Fruit fly (Drosophila melanogaster) whole organism, embryonic: ENCODE measurements around the gene CNPYb.

Source experiments
- ATbp ChIP-seq: fragments of 200-800 bp; sonication (Bioruptor generic); optimal IDR thresholded peaks from 2 replicates; lab custom pipeline; 2017; ENCODE audit warnings: missing biosample characterization, mild to moderate bottlenecking, missing genetic modification characterization, missing genetic modification reagents
- Awh ChIP-seq: fragments of 200-800 bp; sonication (Bioruptor generic); IDR thresholded peaks from 2 replicates; pipeline ENCODE4, ENCODE4 v1.3.6; 2022; ENCODE audit warnings: missing biosample characterization, missing genetic modification characterization
- B-H2 ChIP-seq: fragments of 200-800 bp; sonication (Bioruptor generic); optimal IDR thresholded peaks from 2 replicates; lab custom pipeline; 2018; ENCODE audit warnings: missing biosample characterization, mild to moderate bottlenecking, missing genetic modification characterization
- Bgb ChIP-seq: fragments of 200-800 bp; sonication (Bioruptor generic); IDR thresholded peaks from 2 replicates; pipeline ENCODE4 v1.3.6; 2022; ENCODE audit warnings: missing biosample characterization, missing genetic modification characterization; ENCODE audit not compliant: partially characterized antibody
- BtbVII ChIP-seq: fragments of 200-800 bp; sonication (Bioruptor generic); optimal IDR thresholded peaks from 3 replicates; lab custom pipeline; 2017; ENCODE audit warnings: missing biosample characterization, mild to moderate bottlenecking, missing genetic modification characterization
- CG11723 ChIP-seq: fragments of 200-800 bp; sonication (Bioruptor generic); optimal IDR thresholded peaks from 2 replicates; lab custom pipeline; 2017; ENCODE audit warnings: missing biosample characterization, mild to moderate bottlenecking, missing genetic modification characterization
- CG13775 ChIP-seq: fragments of 200-800 bp; sonication (Bioruptor generic); optimal IDR thresholded peaks from 3 replicates; lab custom pipeline; 2017; ENCODE audit warnings: missing biosample characterization, mild to moderate bottlenecking, missing genetic modification characterization
- CG15479 ChIP-seq: fragments of 200-800 bp; sonication (Bioruptor generic); optimal IDR thresholded peaks from 3 replicates; lab custom pipeline; 2019; ENCODE audit warnings: missing biosample characterization, mild to moderate bottlenecking, missing genetic modification characterization, moderate library complexity
- CG17361 ChIP-seq: fragments of 200-800 bp; sonication (Bioruptor generic); IDR thresholded peaks from 3 replicates; pipeline ENCODE4 v1.3.6; 2022; ENCODE audit warnings: missing biosample characterization, missing genetic modification characterization
- CG31365 ChIP-seq: fragments of 200-800 bp; sonication (Bioruptor generic); optimal IDR thresholded peaks from 2 replicates; lab custom pipeline; 2018; ENCODE audit warnings: missing biosample characterization, mild to moderate bottlenecking, missing genetic modification characterization
- CG32532 ChIP-seq: fragments of 200-800 bp; sonication (Bioruptor generic); IDR thresholded peaks from 2 replicates; pipeline ENCODE4 v1.3.6; 2022; ENCODE audit warnings: missing biosample characterization, missing genetic modification characterization
- CG6813 ChIP-seq: fragments of 200-800 bp; sonication (Bioruptor generic); optimal IDR thresholded peaks from 2 replicates; lab custom pipeline; 2017; ENCODE audit warnings: missing biosample characterization, missing genetic modification characterization, mild to moderate bottlenecking, moderate library complexity, missing genetic modification reagents
- CG8290 ChIP-seq, 3 experiments: fragments of 200-800 bp; sonication (Bioruptor generic); optimal IDR thresholded peaks; 2 replicates each; lab custom pipeline; 2016 to 2019; ENCODE audit warnings: missing biosample characterization in 3 of 3, missing genetic modification characterization in 3 of 3, mild to moderate bottlenecking in 2 of 3, moderate library complexity in 1 of 3
- CG9932 ChIP-seq: fragments of 200-800 bp; sonication (Bioruptor generic); IDR thresholded peaks from 2 replicates; pipeline ENCODE4 v1.3.6; 2022; ENCODE audit warnings: missing biosample characterization, missing genetic modification characterization
- Camta ChIP-seq: fragments of 200-800 bp; sonication (Bioruptor generic); optimal IDR thresholded peaks from 2 replicates; lab custom pipeline; 2016; ENCODE audit warnings: missing biosample characterization, missing genetic modification characterization
- Dbx ChIP-seq: fragments of 200-800 bp; sonication (Bioruptor generic); IDR thresholded peaks from 3 replicates; pipeline ENCODE4 v1.3.6; 2022; ENCODE audit warnings: missing biosample characterization, missing genetic modification characterization
- Deaf1 ChIP-seq: fragments of 200-800 bp; optimal IDR thresholded peaks from 3 replicates; lab custom pipeline; 2019; ENCODE audit warnings: missing biosample characterization, mild to moderate bottlenecking, missing genetic modification characterization, moderate library complexity
- Dfd ChIP-seq, 2 experiments: fragments of >200 bp; optimal IDR thresholded peaks; 2 replicates each; lab custom pipeline; 2017; ENCODE audit warnings: missing biosample characterization in 2 of 2, missing genetic modification characterization in 2 of 2
- Drgx ChIP-seq: fragments of 200-800 bp; sonication (Bioruptor generic); IDR thresholded peaks from 2 replicates; pipeline ENCODE4 v1.3.6; 2022; ENCODE audit warnings: missing biosample characterization, missing genetic modification characterization
- Fer1 ChIP-seq: fragments of 200-800 bp; sonication (Bioruptor generic); optimal IDR thresholded peaks from 2 replicates; lab custom pipeline; 2017; ENCODE audit warnings: missing biosample characterization, mild to moderate bottlenecking, missing genetic modification characterization
- HHEX ChIP-seq: fragments of 200-800 bp; sonication (Bioruptor generic); optimal IDR thresholded peaks from 3 replicates; lab custom pipeline; 2017; ENCODE audit warnings: missing biosample characterization, mild to moderate bottlenecking, missing genetic modification characterization, missing genetic modification reagents
- Hey ChIP-seq: fragments of 200-800 bp; sonication (Bioruptor generic); optimal IDR thresholded peaks from 3 replicates; lab custom pipeline; 2018; ENCODE audit warnings: missing biosample characterization, mild to moderate bottlenecking, missing genetic modification characterization
- Hmr ChIP-seq: fragments of 200-800 bp; sonication (Bioruptor generic); optimal IDR thresholded peaks from 3 replicates; lab custom pipeline; 2017; ENCODE audit warnings: mild to moderate bottlenecking, missing biosample characterization, missing genetic modification reagents, missing genetic modification characterization
- Meics ChIP-seq: fragments of 200-800 bp; sonication (Bioruptor generic); optimal IDR thresholded peaks from 2 replicates; lab custom pipeline; 2017; ENCODE audit warnings: missing biosample characterization, mild to moderate bottlenecking, missing genetic modification characterization
- Scr ChIP-seq: fragments of 200-800 bp; sonication (Bioruptor generic); IDR thresholded peaks from 2 replicates; pipeline ENCODE4 v1.3.6; 2022; ENCODE audit warnings: missing biosample characterization, missing genetic modification characterization; ENCODE audit not compliant: partially characterized antibody
- Sox100B ChIP-seq: fragments of 200-800 bp; sonication (Bioruptor generic); optimal IDR thresholded peaks from 3 replicates; lab custom pipeline; 2018; ENCODE audit warnings: missing biosample characterization, mild to moderate bottlenecking, missing genetic modification characterization
- bigmax ChIP-seq: fragments of 200-800 bp; sonication (Bioruptor generic); optimal IDR thresholded peaks from 2 replicates; lab custom pipeline; 2018; ENCODE audit warnings: missing biosample characterization, mild to moderate bottlenecking, missing genetic modification characterization
- bsh ChIP-seq, 2 experiments: fragments of 200-800 bp; sonication (Bioruptor generic); optimal IDR thresholded peaks; 2 replicates each; lab custom pipeline; 2017 to 2018; ENCODE audit warnings: mild to moderate bottlenecking in 2 of 2, missing biosample characterization in 2 of 2, missing genetic modification characterization in 2 of 2, moderate library complexity in 1 of 2
- crol ChIP-seq: fragments of 200-800 bp; sonication (Bioruptor generic); IDR thresholded peaks from 2 replicates; pipeline ENCODE4 v1.3.6; 2022; ENCODE audit warnings: missing biosample characterization, missing genetic modification characterization
- cwo ChIP-seq: fragments of 200-800 bp; sonication (Bioruptor generic); optimal IDR thresholded peaks from 3 replicates; lab custom pipeline; 2017; ENCODE audit warnings: missing biosample characterization, missing genetic modification characterization, mild to moderate bottlenecking, moderate library complexity, missing genetic modification reagents
- disco-r ChIP-seq: fragments of 200-800 bp; sonication (Bioruptor generic); optimal IDR thresholded peaks from 2 replicates; lab custom pipeline; 2016; ENCODE audit warnings: missing biosample characterization, missing genetic modification characterization
- dmrt99B ChIP-seq: fragments of 200-800 bp; sonication (Bioruptor generic); optimal IDR thresholded peaks from 2 replicates; lab custom pipeline; 2018; ENCODE audit warnings: missing biosample characterization, mild to moderate bottlenecking, missing genetic modification characterization, moderate library complexity
- jumu ChIP-seq: fragments of 200-800 bp; sonication (Bioruptor generic); optimal IDR thresholded peaks from 3 replicates; lab custom pipeline; 2016; ENCODE audit warnings: missing biosample characterization, missing genetic modification characterization
- nom ChIP-seq: fragments of 200-800 bp; sonication (Bioruptor generic); optimal IDR thresholded peaks from 2 replicates; lab custom pipeline; 2017; ENCODE audit warnings: missing biosample characterization, missing genetic modification characterization, mild to moderate bottlenecking, moderate library complexity, missing genetic modification reagents
- prd ChIP-seq, 3 experiments: fragments of >200 bp in 2 of 3; fragments of 200-800 bp in 1 of 3; sonication (Bioruptor generic) in 1 of 3; optimal IDR thresholded peaks in 2 of 3; IDR thresholded peaks in 1 of 3; 2 replicates in 2 of 3; 3 replicates in 1 of 3; pipeline versions ENCODE4 v1.3.6 to Lab custom; 2017 to 2022; ENCODE audit warnings: missing biosample characterization in 1 of 3, missing genetic modification characterization in 1 of 3
- pros ChIP-seq: fragments of 200-800 bp; sonication (Bioruptor generic); optimal IDR thresholded peaks from 3 replicates; lab custom pipeline; 2019; ENCODE audit warnings: missing biosample characterization, mild to moderate bottlenecking, missing genetic modification characterization, moderate library complexity
- repo ChIP-seq: fragments of 200-800 bp; sonication (Bioruptor generic); optimal IDR thresholded peaks from 2 replicates; lab custom pipeline; 2016; ENCODE audit warnings: missing biosample characterization, missing genetic modification characterization
- scrt ChIP-seq: fragments of 200-800 bp; sonication (Bioruptor generic); optimal IDR thresholded peaks from 2 replicates; lab custom pipeline; 2018; ENCODE audit warnings: missing biosample characterization, mild to moderate bottlenecking, missing genetic modification characterization, moderate library complexity
- sd ChIP-seq: fragments of 200-800 bp; sonication (Bioruptor generic); optimal IDR thresholded peaks from 3 replicates; lab custom pipeline; 2018; ENCODE audit warnings: missing biosample characterization, mild to moderate bottlenecking, missing genetic modification characterization, moderate library complexity
- sr ChIP-seq: fragments of 200-800 bp; sonication (Bioruptor generic); IDR thresholded peaks from 3 replicates; pipeline ENCODE4 v1.3.6; 2022; ENCODE audit warnings: missing biosample characterization, missing genetic modification characterization
- sug ChIP-seq: fragments of 200-800 bp; optimal IDR thresholded peaks from 2 replicates; lab custom pipeline; 2019; ENCODE audit warnings: missing biosample characterization, mild to moderate bottlenecking, missing genetic modification characterization, moderate library complexity
- vnd ChIP-seq: fragments of 200-800 bp; sonication (Bioruptor generic); IDR thresholded peaks from 3 replicates; pipeline ENCODE4 v1.3.6; 2022; ENCODE audit warnings: missing biosample characterization, missing genetic modification characterization; ENCODE audit not compliant: partially characterized antibody

CNPYb gene

dm6 chr3L:19072177-19072603 is 23.8 kb downstream of the CNPYb start (continued):
- peak; percentile 13 for TF ChIP-seq Meics
- peak; percentile 45 for TF ChIP-seq Drgx
- TF ChIP-seq Hey (tag; lab: Kevin White, UChicago), result no peak
- 0 out of 2 replicates have a peak, but pooled peaks have one; percentile 42 for TF ChIP-seq Awh (GFP tag; lab: Robert Waterston, UW)
- peak; percentile 15; the same call in 1 of the 2 replicates for TF ChIP-seq Bgb (GFP tag; lab: Robert Waterston, UW)
- TF ChIP-seq disco-r, result no peak
- TF ChIP-seq HHEX (GFP tag; lab: Kevin White, UChicago), result peak; percentile 23
- TF ChIP-seq jumu (GFP tag; lab: Kevin White, UChicago), result no peak
- TF ChIP-seq CG32532 (GFP tag; lab: Robert Waterston, UW), result peak; percentile 55; the same call in 1 of the 2 replicates
- TF ChIP-seq BtbVII (GFP tag; lab: Kevin White, UChicago), result peak; percentile 19
- TF ChIP-seq prd (optimal IDR thresholded peaks at IDR 0.05; lab: Kevin White, UChicago), result no peak
- TF ChIP-seq prd (GFP tag; IDR thresholded peaks at IDR 0.05; lab: Robert Waterston, UW), result no peak
- no peak for TF ChIP-seq CG15479 (GFP tag; lab: Kevin White, UChicago)
- no peak for TF ChIP-seq CG13775 (GFP tag; lab: Kevin White, UChicago)
- peak; percentile 43 for TF ChIP-seq pros (GFP tag; lab: Kevin White, UChicago)
- peak; percentile 90 for TF ChIP-seq crol (GFP tag; lab: Robert Waterston, UW)
- TF ChIP-seq scrt (GFP tag; lab: Kevin White, UChicago), result peak; percentile 5
- TF ChIP-seq nom (GFP tag; lab: Kevin White, UChicago), result peak; percentile 93
- TF ChIP-seq sd (tag; lab: Kevin White, UChicago), result peak; percentile 4
- no peak for TF ChIP-seq Sox100B (GFP tag; lab: Kevin White, UChicago)
- TF ChIP-seq sug, result peak; percentile 89
- peak; percentile 31 for TF ChIP-seq Fer1 (GFP tag; lab: Kevin White, UChicago)
- TF ChIP-seq CG31365 (tag; lab: Kevin White, UChicago), result peak; percentile 16
- peak; percentile 69 for TF ChIP-seq Hmr
- 0 out of 2 replicates have a peak, but pooled peaks have one; percentile 11 for TF ChIP-seq Scr
- TF ChIP-seq Camta (GFP tag; lab: Kevin White, UChicago), result no peak
- TF ChIP-seq bsh (GFP tag; optimal IDR thresholded peaks at IDR 0.05; lab: Kevin White, UChicago), result peak in 1 of 2 experiments; percentile 74
- TF ChIP-seq CG9932, result peak; percentile 41; the same call in 1 of the 2 replicates
- no peak for TF ChIP-seq repo
- 0 out of 3 replicates have a peak, but pooled peaks have one; percentile 17 for TF ChIP-seq CG17361 (GFP tag; lab: Robert Waterston, UW)
- no peak for TF ChIP-seq CG11723 (GFP tag; lab: Kevin White, UChicago)
- peak; percentile 51 for TF ChIP-seq Deaf1 (tag; lab: Kevin White, UChicago)
- peak; percentile 54 for TF ChIP-seq B-H2 (GFP tag; lab: Kevin White, UChicago)
- peak; percentile 43 for TF ChIP-seq CG6813 (GFP tag; lab: Kevin White, UChicago)
- TF ChIP-seq vnd (GFP tag; lab: Robert Waterston, UW), result no peak
- TF ChIP-seq dmrt99B (tag; lab: Kevin White, UChicago), result peak; percentile 10
- peak; percentile 93 for TF ChIP-seq cwo (GFP tag; lab: Kevin White, UChicago)
- no peak for TF ChIP-seq CG8290 (GFP tag; optimal IDR thresholded peaks at IDR 0.05; lab: Kevin White, UChicago)
- TF ChIP-seq CG8290 (tag; optimal IDR thresholded peaks at IDR 0.05; lab: Kevin White, UChicago), result peak in 1 of 2 experiments; percentile 27
- peak; percentile 72; the same call in 1 of the 3 replicates for TF ChIP-seq sr (GFP tag; lab: Robert Waterston, UW)
- no peak for TF ChIP-seq Dfd (GFP tag; optimal IDR thresholded peaks at IDR 0.05; lab: Kevin White, UChicago)
- TF ChIP-seq Dbx, result peak; percentile 50; the same call in 1 of the 3 replicates
- no peak for TF ChIP-seq bigmax (GFP tag; lab: Kevin White, UChicago)
- peak; percentile 24 for TF ChIP-seq ATbp (GFP tag; lab: Kevin White, UChicago)
- TF ChIP-seq, all 482 proteins: peak for 75
